Worm (Caenorhabditis elegans): Measurements from ENCODE around the gene srx-32.

Gene srx-32

DNA sequence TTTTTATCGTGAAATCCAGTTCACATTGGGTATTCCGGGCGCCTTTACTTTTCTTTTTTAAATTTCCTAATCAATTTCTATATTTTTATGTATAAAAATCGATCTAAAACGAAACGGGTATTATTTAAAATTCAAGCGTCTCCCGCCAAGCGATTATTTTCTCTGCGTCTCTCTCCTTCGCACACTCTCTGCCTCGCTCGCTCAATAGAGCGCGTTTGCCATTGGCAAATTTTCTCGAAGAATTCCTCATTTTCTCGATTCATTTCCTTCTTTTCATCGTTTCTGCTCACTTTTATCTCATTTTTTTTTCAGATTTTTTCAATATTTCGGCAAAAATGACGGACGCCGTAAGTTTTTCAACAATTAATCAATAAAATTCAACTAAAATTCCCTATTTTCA is 47.3 kb downstream of the srx-32 start, which contains the start of gene sti-1 (continued):
- TF ChIP-seq jun-1 (tag; optimal IDR thresholded peaks at IDR 0.05) (peak; percentile 86), unc-130 (tag; optimal IDR thresholded peaks at IDR 0.05) (peak; percentile 89), lin-15B (tag; optimal IDR thresholded peaks at IDR 0.05) (peak; percentile 85), C16A3.4 (tag; optimal IDR thresholded peaks at IDR 0.05) (peak; percentile 83), ces-1 (GFP tag; optimal IDR thresholded peaks at IDR 0.05) (no peak), lin-13 (GFP tag; optimal IDR thresholded peaks at IDR 0.05) (peak; percentile 79), snu-23 (GFP tag; optimal IDR thresholded peaks at IDR 0.05) (peak; percentile 97), ztf-4 (tag; optimal IDR thresholded peaks at IDR 0.05) (no peak), nhr-76 (tag; optimal IDR thresholded peaks at IDR 0.05) (no peak), C34B4.2 (tag; optimal IDR thresholded peaks at IDR 0.05) (no peak), snpc-4 (tag; optimal IDR thresholded peaks at IDR 0.05) (peak; percentile 65), aha-1 (tag; optimal IDR thresholded peaks at IDR 0.05) (no peak), tlp-1 (tag; optimal IDR thresholded peaks at IDR 0.05) (no peak), lir-3 (tag; optimal IDR thresholded peaks at IDR 0.05; ENCODE audit: poor library complexity) (peak; percentile 54), hpl-2 (GFP tag; optimal IDR thresholded peaks at IDR 0.05) (no peak), unc-98 (GFP tag; IDR thresholded peaks at IDR 0.05) (peak; percentile 35; the same call in 1 of the 2 replicates), ztf-11 (tag; optimal IDR thresholded peaks at IDR 0.05) (peak in 1 of 2 experiments; percentile 70), pax-3 (tag; optimal IDR thresholded peaks at IDR 0.05) (peak; percentile 77), ceh-8 (GFP tag; optimal IDR thresholded peaks at IDR 0.05) (peak; percentile 68), F16B12.6 (tag; optimal IDR thresholded peaks at IDR 0.05) (peak; percentile 36), isw-1 (GFP tag; IDR thresholded peaks at IDR 0.05) (peak; percentile 87), nhr-77 (tag; optimal IDR thresholded peaks at IDR 0.05) (peak; percentile 96), mef-2 (tag; optimal IDR thresholded peaks at IDR 0.05) (no peak), swsn-7 (tag; optimal IDR thresholded peaks at IDR 0.05) (peak; percentile 92), fkh-10 (GFP tag; optimal IDR thresholded peaks at IDR 0.05) (peak; percentile 19), dpl-1 (GFP tag; optimal IDR thresholded peaks at IDR 0.05) (peak; percentile 96 to 97 (median 97)), mdl-1 (tag; optimal IDR thresholded peaks at IDR 0.05) (peak in 1 of 2 experiments; percentile 75), pqm-1 (tag; optimal IDR thresholded peaks at IDR 0.05) (no peak), mab-9 (GFP tag; IDR thresholded peaks at IDR 0.05) (peak; percentile 79), nhr-28 (tag; optimal IDR thresholded peaks at IDR 0.05) (peak; percentile 39), unc-86 (tag; optimal IDR thresholded peaks at IDR 0.05) (peak; percentile 87), nhr-84 (tag; optimal IDR thresholded peaks at IDR 0.05) (no peak), elt-2 (tag; optimal IDR thresholded peaks at IDR 0.05) (peak; percentile 49), nhr-20 (tag; optimal IDR thresholded peaks at IDR 0.05) (peak; percentile 93), lin-39 (tag; optimal IDR thresholded peaks at IDR 0.05) (peak; percentile 84), elt-3 (tag; optimal IDR thresholded peaks at IDR 0.05) (peak in 2 of 6 experiments; percentile 65 to 90), C04F5.9 (tag; optimal IDR thresholded peaks at IDR 0.05) (peak; percentile 41), ceh-82 (tag; optimal IDR thresholded peaks at IDR 0.05) (peak; percentile 85 to 92 (median 88)), fkh-4 (tag; optimal IDR thresholded peaks at IDR 0.05; ENCODE audit: borderline replicate concordance) (no peak), xbp-1 (tag; optimal IDR thresholded peaks at IDR 0.05) (peak; percentile 91)

DNA sequence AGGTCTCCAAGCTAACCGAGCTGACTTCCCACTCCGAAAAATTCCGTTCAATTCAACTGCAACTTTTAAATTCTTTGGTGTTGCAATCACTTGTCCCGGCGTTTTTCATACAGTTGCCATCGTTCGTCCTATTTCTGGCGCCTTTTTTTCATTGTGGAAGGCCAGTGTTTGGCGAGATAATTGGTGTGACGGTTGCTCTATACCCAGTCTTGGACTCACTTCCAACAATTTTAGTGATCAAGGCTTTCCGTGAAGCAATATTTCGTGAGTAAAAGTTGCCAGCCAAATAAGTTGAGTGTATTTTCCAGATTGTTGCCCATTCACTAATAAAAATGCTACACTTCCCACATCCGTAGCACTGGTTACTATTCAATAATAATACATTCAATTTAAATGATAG is 48.3 kb downstream of the srx-32 start:
- TF ChIP-seq aly-2 (tag; optimal IDR thresholded peaks at IDR 0.05) (no peak), snu-23 (GFP tag; optimal IDR thresholded peaks at IDR 0.05) (no peak), nhr-76 (tag; optimal IDR thresholded peaks at IDR 0.05) (no peak), jun-1 (tag; optimal IDR thresholded peaks at IDR 0.05) (no peak), snpc-4 (tag; optimal IDR thresholded peaks at IDR 0.05) (no peak), ztf-11 (tag; optimal IDR thresholded peaks at IDR 0.05) (no peak), vab-15 (tag; optimal IDR thresholded peaks at IDR 0.05) (no peak), rnt-1 (tag; optimal IDR thresholded peaks at IDR 0.05) (no peak), fkh-10 (GFP tag; optimal IDR thresholded peaks at IDR 0.05) (no peak), swsn-7 (tag; optimal IDR thresholded peaks at IDR 0.05) (no peak), nhr-47 (tag; optimal IDR thresholded peaks at IDR 0.05) (no peak), F16B12.6 (tag; optimal IDR thresholded peaks at IDR 0.05) (no peak), ceh-8 (GFP tag; optimal IDR thresholded peaks at IDR 0.05) (no peak), mep-1 (tag; optimal IDR thresholded peaks at IDR 0.05) (no peak), nhr-237 (tag; optimal IDR thresholded peaks at IDR 0.05) (no peak)

Data from whole organism, L1 larva.